Worm (Caenorhabditis elegans): Measurements from ENCODE around the gene gasr-8.

The gasr-8 gene

ce11 chrV:14649929-14650328, 39.0 kb upstream of the gasr-8 start:
- no peak for TF ChIP-seq tra-4 (tag; optimal IDR thresholded peaks at IDR 0.05)
- no peak for TF ChIP-seq hmbx-1 (tag; optimal IDR thresholded peaks at IDR 0.05)
- TF ChIP-seq scrt-1 (GFP tag; IDR thresholded peaks at IDR 0.05), result no peak
- TF ChIP-seq ceh-36 (tag; optimal IDR thresholded peaks at IDR 0.05), result no peak
- TF ChIP-seq sea-1 (GFP tag; conservative IDR thresholded peaks at IDR 0.05), result no peak
- TF ChIP-seq tbx-37 (GFP tag; conservative IDR thresholded peaks at IDR 0.05), result no peak
- TF ChIP-seq F13C5.2 (tag; optimal IDR thresholded peaks at IDR 0.05), result no peak
- TF ChIP-seq hmg-4 (GFP tag; optimal IDR thresholded peaks at IDR 0.05), result no peak
- no peak for TF ChIP-seq tbx-11 (GFP tag; IDR thresholded peaks at IDR 0.05)
- no peak for TF ChIP-seq hnd-1 (tag; optimal IDR thresholded peaks at IDR 0.05)
- no peak for TF ChIP-seq ceh-13 (GFP tag; optimal IDR thresholded peaks at IDR 0.05)
- TF ChIP-seq flt-1 (GFP tag; IDR thresholded peaks at IDR 0.05), result no peak
- TF ChIP-seq pes-1 (GFP tag; IDR thresholded peaks at IDR 0.05), result no peak

- no peak for TF ChIP-seq scrt-1 (GFP tag; IDR thresholded peaks at IDR 0.05)
- TF ChIP-seq aly-1 (tag; optimal IDR thresholded peaks at IDR 0.05), result no peak
- no peak for TF ChIP-seq tbx-37 (GFP tag; conservative IDR thresholded peaks at IDR 0.05)
- no peak for TF ChIP-seq B0310.2 (tag; optimal IDR thresholded peaks at IDR 0.05)
- no peak for TF ChIP-seq ama-1 (optimal IDR thresholded peaks at IDR 0.05)
Observed at ce11 chrV:14650631-14651030, 38.3 kb upstream of the gasr-8 start.

- TF ChIP-seq pes-1 (GFP tag; IDR thresholded peaks at IDR 0.05) (no peak), ceh-36 (tag; optimal IDR thresholded peaks at IDR 0.05) (no peak), tbx-11 (GFP tag; IDR thresholded peaks at IDR 0.05) (no peak), flt-1 (GFP tag; IDR thresholded peaks at IDR 0.05) (no peak), ama-1 (optimal IDR thresholded peaks at IDR 0.05) (no peak), tra-4 (tag; optimal IDR thresholded peaks at IDR 0.05) (no peak), tbx-37 (GFP tag; conservative IDR thresholded peaks at IDR 0.05) (no peak), hmbx-1 (tag; optimal IDR thresholded peaks at IDR 0.05) (no peak), aly-1 (tag; optimal IDR thresholded peaks at IDR 0.05) (no peak), hnd-1 (tag; optimal IDR thresholded peaks at IDR 0.05) (no peak), scrt-1 (GFP tag; IDR thresholded peaks at IDR 0.05) (no peak), ceh-13 (GFP tag; optimal IDR thresholded peaks at IDR 0.05) (no peak), F13C5.2 (tag; optimal IDR thresholded peaks at IDR 0.05) (no peak), hmg-4 (GFP tag; optimal IDR thresholded peaks at IDR 0.05) (no peak), ets-7 (tag; optimal IDR thresholded peaks at IDR 0.05) (no peak), B0310.2 (tag; optimal IDR thresholded peaks at IDR 0.05) (no peak), sea-1 (GFP tag; conservative IDR thresholded peaks at IDR 0.05) (no peak)
Observed at ce11 chrV:14655689-14656088, 33.2 kb upstream of the gasr-8 start.

ce11 chrV:14656970-14657369, 31.9 kb upstream of the gasr-8 start:
- TF ChIP-seq hnd-1 (tag; optimal IDR thresholded peaks at IDR 0.05) (no peak), flt-1 (GFP tag; IDR thresholded peaks at IDR 0.05) (no peak), tbx-37 (GFP tag; conservative IDR thresholded peaks at IDR 0.05) (no peak), F13C5.2 (tag; optimal IDR thresholded peaks at IDR 0.05) (no peak), hmbx-1 (tag; optimal IDR thresholded peaks at IDR 0.05) (no peak), scrt-1 (GFP tag; IDR thresholded peaks at IDR 0.05) (no peak), B0310.2 (tag; optimal IDR thresholded peaks at IDR 0.05) (no peak), pes-1 (GFP tag; IDR thresholded peaks at IDR 0.05) (no peak), tbx-11 (GFP tag; IDR thresholded peaks at IDR 0.05) (no peak), tra-4 (tag; optimal IDR thresholded peaks at IDR 0.05) (no peak), hmg-4 (GFP tag; optimal IDR thresholded peaks at IDR 0.05) (no peak), ama-1 (optimal IDR thresholded peaks at IDR 0.05) (no peak), ceh-13 (GFP tag; optimal IDR thresholded peaks at IDR 0.05) (no peak), sea-1 (GFP tag; conservative IDR thresholded peaks at IDR 0.05) (no peak), ets-7 (tag; optimal IDR thresholded peaks at IDR 0.05) (no peak), ceh-36 (tag; optimal IDR thresholded peaks at IDR 0.05) (no peak), aly-1 (tag; optimal IDR thresholded peaks at IDR 0.05) (no peak)

- TF ChIP-seq ceh-13 (GFP tag; optimal IDR thresholded peaks at IDR 0.05), result no peak
Observed at ce11 chrV:14658131-14658530, 30.8 kb upstream of the gasr-8 start, which contains the start of gene slc-25A29. Gene slc-25A29 (minus strand): TSS chrV:14658175.

ce11 chrV:14659595-14659994, 29.3 kb upstream of the gasr-8 start:
- TF ChIP-seq ceh-13 (GFP tag; optimal IDR thresholded peaks at IDR 0.05) (no peak), ets-7 (tag; optimal IDR thresholded peaks at IDR 0.05) (no peak), flt-1 (GFP tag; IDR thresholded peaks at IDR 0.05) (no peak), hmg-4 (GFP tag; optimal IDR thresholded peaks at IDR 0.05) (no peak), scrt-1 (GFP tag; IDR thresholded peaks at IDR 0.05) (no peak), ceh-36 (tag; optimal IDR thresholded peaks at IDR 0.05) (no peak), hmbx-1 (tag; optimal IDR thresholded peaks at IDR 0.05) (no peak), tra-4 (tag; optimal IDR thresholded peaks at IDR 0.05) (no peak), tbx-37 (GFP tag; conservative IDR thresholded peaks at IDR 0.05) (no peak), aly-1 (tag; optimal IDR thresholded peaks at IDR 0.05) (no peak), tbx-11 (GFP tag; IDR thresholded peaks at IDR 0.05) (no peak), B0310.2 (tag; optimal IDR thresholded peaks at IDR 0.05) (no peak), sea-1 (GFP tag; conservative IDR thresholded peaks at IDR 0.05) (no peak), pes-1 (GFP tag; IDR thresholded peaks at IDR 0.05) (no peak), F13C5.2 (tag; optimal IDR thresholded peaks at IDR 0.05) (no peak), hnd-1 (tag; optimal IDR thresholded peaks at IDR 0.05) (no peak)

ce11 chrV:14660608-14661355, 28.1 kb upstream of the gasr-8 start, which contains the start of gene srh-17:
Gene srh-17 (plus strand): TSS chrV:14661305.
- TF ChIP-seq ceh-36 (tag; optimal IDR thresholded peaks at IDR 0.05) (no peak), aly-1 (tag; optimal IDR thresholded peaks at IDR 0.05) (no peak), tra-4 (tag; optimal IDR thresholded peaks at IDR 0.05) (no peak), hnd-1 (tag; optimal IDR thresholded peaks at IDR 0.05) (no peak), tbx-37 (GFP tag; conservative IDR thresholded peaks at IDR 0.05) (no peak), hmg-4 (GFP tag; optimal IDR thresholded peaks at IDR 0.05) (no peak), F13C5.2 (tag; optimal IDR thresholded peaks at IDR 0.05) (no peak), sea-1 (GFP tag; conservative IDR thresholded peaks at IDR 0.05) (no peak), pes-1 (GFP tag; IDR thresholded peaks at IDR 0.05) (no peak), tbx-11 (GFP tag; IDR thresholded peaks at IDR 0.05) (no peak), ets-7 (tag; optimal IDR thresholded peaks at IDR 0.05) (no peak), B0310.2 (tag; optimal IDR thresholded peaks at IDR 0.05) (no peak), scrt-1 (GFP tag; IDR thresholded peaks at IDR 0.05) (no peak), hmbx-1 (tag; optimal IDR thresholded peaks at IDR 0.05) (no peak), ceh-13 (GFP tag; optimal IDR thresholded peaks at IDR 0.05) (no peak)
